Fruit fly (Drosophila melanogaster): ENCODE data around the gene CG11882.

- TF ChIP-seq Met (GFP tag; optimal IDR thresholded peaks at IDR 0.05) (no peak), CG6276 (GFP tag; optimal IDR thresholded peaks at IDR 0.05) (no peak), Blimp-1 (GFP tag; optimal IDR thresholded peaks at IDR 0.05) (no peak), CG6792 (GFP tag; optimal IDR thresholded peaks at IDR 0.05) (no peak), spab (GFP tag; optimal IDR thresholded peaks at IDR 0.05) (no peak), Ets21C (GFP tag; optimal IDR thresholded peaks at IDR 0.05) (no peak), CG32006 (GFP tag; optimal IDR thresholded peaks at IDR 0.05) (no peak), OdsH (GFP tag; optimal IDR thresholded peaks at IDR 0.05) (no peak), CG11762 (GFP tag; optimal IDR thresholded peaks at IDR 0.05; ENCODE audit: insufficient read depth) (no peak), CG3032 (tag; optimal IDR thresholded peaks at IDR 0.05) (no peak)
Measured at dm6 chr3R:29138407-29138806, 9.6 kb downstream of the CG11882 start, which contains the start of the genes Alg13 and superdeath.
